Worm (Caenorhabditis elegans) whole organism, young adult: ENCODE data around the gene C18E9.9.

Experiments
- efl-1 ChIP-seq: fragments of 150-350 bp; optimal IDR thresholded peaks from 2 replicates; lab custom pipeline; 2014; ENCODE audit warnings: missing biosample characterization, missing genetic modification reagents, missing genetic modification characterization
- egl-18 ChIP-seq: fragments of 200-800 bp; sonication (Bioruptor generic); IDR thresholded peaks from 2 replicates; pipeline ENCODE4 v1.3.6; 2022; ENCODE audit warnings: missing genetic modification reagents, missing genetic modification characterization, missing compliant biosample characterization
- lin-35 ChIP-seq, 3 experiments: fragments of 150-350 bp in 2 of 3; sonication (generic microtip) in 1 of 3; optimal IDR thresholded peaks; 2 replicates each; lab custom pipeline; 2014 to 2018; ENCODE audit warnings: missing biosample characterization in 3 of 3, missing genetic modification characterization in 3 of 3, missing genetic modification reagents in 3 of 3
- snpc-4 ChIP-seq, 5 experiments: fragments of 150-350 bp in 1 of 5; sonication (generic microtip) in 4 of 5; optimal IDR thresholded peaks; 2 replicates each; lab custom pipeline; 2014 to 2018; ENCODE audit warnings: missing genetic modification characterization in 5 of 5, missing biosample characterization in 3 of 5, antibody characterized with exemption in 2 of 5, mild to moderate bottlenecking in 2 of 5, missing compliant biosample characterization in 2 of 5, missing genotype in 2 of 5, moderate library complexity in 2 of 5, missing genetic modification reagents in 1 of 5

- TF ChIP-seq egl-18 (GFP tag; lab: Robert Waterston, UW) (no peak), lin-35 (GFP tag; optimal IDR thresholded peaks at IDR 0.05; lab: Kevin White, UChicago) (no peak), efl-1 (GFP tag; lab: Kevin White, UChicago) (no peak), snpc-4 (GFP tag; optimal IDR thresholded peaks at IDR 0.05; lab: Kevin White, UChicago) (no peak), snpc-4 (tag; optimal IDR thresholded peaks at IDR 0.05; lab: Kevin White, UChicago) (no peak)
Observed at ce11 chrII:9028096-9028495, 38.8 kb upstream of the C18E9.9 start.
